Worm (Caenorhabditis elegans): ENCODE data around the gene C09B8.3.

The C09B8.3 gene

ce11 chrX:6002479-6002878 lies 8.0 kb downstream of the C09B8.3 start:
- TF ChIP-seq ztf-11 (tag; optimal IDR thresholded peaks at IDR 0.05) (no peak), nhr-12 (tag; optimal IDR thresholded peaks at IDR 0.05) (no peak), ceh-28 (tag; optimal IDR thresholded peaks at IDR 0.05) (no peak), elt-2 (tag; optimal IDR thresholded peaks at IDR 0.05) (no peak), nhr-28 (tag; optimal IDR thresholded peaks at IDR 0.05) (no peak), ceh-9 (tag; optimal IDR thresholded peaks at IDR 0.05) (no peak)

DNA sequence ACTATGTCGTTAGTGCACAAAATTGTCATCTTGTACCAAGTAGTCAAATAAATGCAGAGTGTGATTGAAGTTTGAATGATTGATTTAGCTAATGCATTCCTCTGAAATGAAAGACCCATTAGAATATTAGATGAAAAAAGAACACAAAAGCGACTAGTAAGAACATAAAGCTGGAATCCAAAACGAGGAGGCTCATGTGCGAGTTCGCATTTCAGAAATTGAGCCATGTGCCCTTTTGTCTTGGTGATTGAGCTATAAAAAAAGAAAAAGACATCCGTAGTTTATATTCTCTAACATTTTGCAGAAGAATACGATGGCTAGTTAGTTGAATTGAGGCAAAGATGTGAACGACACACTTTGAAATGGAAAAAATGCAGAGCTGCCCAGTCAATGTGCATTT lies 9.0 kb downstream of the C09B8.3 start, which contains the start of gene F22F4.4:
Gene F22F4.4, minus strand, starts transcription at position 101 of the 400 bp plus-strand sequence.
- TF ChIP-seq elt-3 (tag; optimal IDR thresholded peaks at IDR 0.05) (no peak), fkh-10 (GFP tag; optimal IDR thresholded peaks at IDR 0.05) (no peak), elt-1 (tag; optimal IDR thresholded peaks at IDR 0.05) (no peak), nhr-43 (tag; optimal IDR thresholded peaks at IDR 0.05; ENCODE audit: poor library complexity, severe bottlenecking) (no peak)

DNA sequence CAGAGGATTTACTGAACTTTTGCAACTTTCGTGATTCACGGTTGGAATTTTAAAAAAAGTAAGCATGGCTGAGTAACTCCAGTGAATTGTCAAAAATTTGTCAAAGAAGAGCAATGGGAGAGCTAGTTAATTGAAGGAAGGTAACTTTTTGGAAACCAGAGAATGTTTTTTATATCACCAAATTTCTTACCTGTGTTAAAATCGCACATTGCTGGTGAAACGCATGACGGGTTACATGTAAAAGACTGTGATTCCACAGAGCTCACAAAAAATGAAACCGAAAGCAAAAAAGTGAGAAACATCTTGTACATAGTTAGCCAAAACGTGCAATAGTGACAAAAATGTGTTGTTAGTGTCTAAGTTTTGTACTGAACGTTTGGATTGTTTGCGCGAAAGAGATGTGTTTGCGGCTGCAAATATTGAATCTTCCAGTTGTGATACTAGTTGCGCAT lies 11.3 kb downstream of the C09B8.3 start, which contains the start of gene F22F4.9:
Gene F22F4.9, minus strand, starts transcription at position 402 of the 452 bp plus-strand sequence.
- TF ChIP-seq pha-4 (tag; optimal IDR thresholded peaks at IDR 0.05) (peak; percentile 66), ceh-28 (tag; optimal IDR thresholded peaks at IDR 0.05) (no peak), nhr-43 (tag; optimal IDR thresholded peaks at IDR 0.05; ENCODE audit: poor library complexity, severe bottlenecking) (no peak)

DNA sequence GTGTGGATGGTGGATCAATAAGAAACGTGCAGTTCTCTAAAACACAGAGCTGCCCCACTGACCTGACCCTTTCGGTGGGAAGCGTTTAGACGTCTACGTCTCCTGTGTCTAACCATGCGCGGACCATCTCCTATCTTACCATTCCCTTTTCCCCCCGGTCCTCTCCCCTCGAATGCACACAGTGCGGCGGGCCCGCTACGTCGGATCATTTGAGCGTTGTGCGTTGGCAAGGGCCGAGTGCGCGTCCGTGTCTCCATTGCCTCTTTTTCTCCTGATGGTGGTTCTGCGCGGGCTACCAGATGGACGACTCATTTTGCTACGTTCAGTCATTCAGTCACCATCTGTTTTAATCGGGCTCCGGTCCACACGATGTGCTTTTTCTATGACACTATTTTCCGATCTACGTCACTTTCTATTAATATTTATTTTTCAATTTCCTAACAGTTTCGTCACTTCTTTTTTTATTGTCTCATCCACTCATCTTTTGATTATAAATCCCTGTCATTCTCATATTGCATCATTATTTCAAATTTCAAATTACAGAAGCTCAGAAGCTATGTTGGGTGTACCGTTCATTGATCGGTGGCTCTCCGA lies 14.8 kb downstream of the C09B8.3 start, which contains the start of gene inx-3:
Gene inx-3, plus strand, starts transcription at position 544 of the 594 bp plus-strand sequence.
- TF ChIP-seq nhr-76 (tag; optimal IDR thresholded peaks at IDR 0.05) (no peak), egl-5 (tag; optimal IDR thresholded peaks at IDR 0.05) (no peak), elt-3 (tag; optimal IDR thresholded peaks at IDR 0.05) (no peak), elt-2 (tag; optimal IDR thresholded peaks at IDR 0.05) (no peak), hmg-11 (tag; optimal IDR thresholded peaks at IDR 0.05) (no peak), skn-1 (tag; optimal IDR thresholded peaks at IDR 0.05) (no peak), nhr-23 (tag; optimal IDR thresholded peaks at IDR 0.05) (no peak), R02D3.7 (tag; optimal IDR thresholded peaks at IDR 0.05) (no peak), nhr-25 (tag; optimal IDR thresholded peaks at IDR 0.05) (no peak), nhr-237 (tag; optimal IDR thresholded peaks at IDR 0.05) (no peak), daf-12 (tag; optimal IDR thresholded peaks at IDR 0.05) (no peak), pqm-1 (tag; optimal IDR thresholded peaks at IDR 0.05) (no peak), jun-1 (tag; optimal IDR thresholded peaks at IDR 0.05) (no peak), nhr-67 (tag; optimal IDR thresholded peaks at IDR 0.05) (no peak)

DNA sequence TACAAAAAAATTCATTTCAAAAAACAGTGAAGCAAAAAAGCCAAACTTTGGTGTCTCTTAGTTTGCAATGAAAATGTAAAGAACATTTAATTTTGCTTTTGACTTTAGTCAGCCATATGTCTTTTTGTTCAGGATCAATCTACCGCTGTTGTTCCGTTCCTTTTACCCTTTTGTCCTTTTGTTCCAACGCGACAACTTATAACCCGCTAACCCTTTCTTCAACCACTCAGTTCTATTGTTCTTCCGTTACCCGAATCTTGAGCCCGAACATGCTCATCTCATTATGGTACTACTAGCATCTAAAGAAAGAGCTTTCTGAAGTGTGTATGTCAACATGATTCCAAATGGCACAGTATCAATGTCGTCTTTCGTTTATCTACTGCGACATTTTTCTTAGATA lies 16.5 kb downstream of the C09B8.3 start:
- TF ChIP-seq elt-2 (tag; optimal IDR thresholded peaks at IDR 0.05) = no peak
- no peak for TF ChIP-seq skn-1 (tag; optimal IDR thresholded peaks at IDR 0.05)
- TF ChIP-seq tbx-2 (tag; optimal IDR thresholded peaks at IDR 0.05) = no peak
- TF ChIP-seq nfya-1 (tag; optimal IDR thresholded peaks at IDR 0.05; ENCODE audit: insufficient read depth) = no peak
- TF ChIP-seq fkh-2 (tag; optimal IDR thresholded peaks at IDR 0.05) = no peak
- TF ChIP-seq ztf-11 (tag; optimal IDR thresholded peaks at IDR 0.05) = no peak
- TF ChIP-seq egl-5 (tag; optimal IDR thresholded peaks at IDR 0.05) = no peak
- no peak for TF ChIP-seq ceh-16 (tag; optimal IDR thresholded peaks at IDR 0.05)
- TF ChIP-seq elt-3 (tag; optimal IDR thresholded peaks at IDR 0.05) = no peak
- TF ChIP-seq hmg-11 (tag; optimal IDR thresholded peaks at IDR 0.05) = no peak

ce11 chrX:5992770-5993169 lies 17.7 kb downstream of the C09B8.3 start, which contains the start of gene F22F4.5:
Gene F22F4.5, minus strand, starts transcription at chrX:5992870.
- TF ChIP-seq ceh-28 (tag; optimal IDR thresholded peaks at IDR 0.05) (no peak), sea-2 (GFP tag; optimal IDR thresholded peaks at IDR 0.05) (no peak), skn-1 (tag; optimal IDR thresholded peaks at IDR 0.05) (no peak), unc-39 (tag; optimal IDR thresholded peaks at IDR 0.05) (no peak), egl-27 (tag; optimal IDR thresholded peaks at IDR 0.05) (no peak), ztf-11 (tag; optimal IDR thresholded peaks at IDR 0.05) (no peak), daf-12 (tag; optimal IDR thresholded peaks at IDR 0.05) (no peak), lsy-12 (tag; optimal IDR thresholded peaks at IDR 0.05) (no peak), nhr-237 (tag; optimal IDR thresholded peaks at IDR 0.05) (no peak)
